Fruit fly (Drosophila melanogaster) whole organism, pupa: ENCODE measurements around the gene PGRP-SB2.

Source experiments
- CG10348 ChIP-seq: fragments of 200-800 bp; sonication (Bioruptor generic); IDR thresholded peaks from 2 replicates; pipeline ENCODE4 v1.3.6; 2022; ENCODE audit warnings: missing biosample characterization, missing genetic modification characterization
- CG12605 ChIP-seq: fragments of 200-800 bp; sonication (Bioruptor generic); IDR thresholded peaks from 2 replicates; pipeline ENCODE4 v1.3.6; 2022; ENCODE audit warnings: missing biosample characterization, missing genetic modification characterization
- CG17806 ChIP-seq: fragments of 200-800 bp; sonication (Bioruptor generic); optimal IDR thresholded peaks from 2 replicates; lab custom pipeline; 2018; ENCODE audit warnings: missing biosample characterization, mild to moderate bottlenecking, missing genetic modification characterization, moderate library complexity
- CG32121 ChIP-seq: fragments of 200-800 bp; sonication (Bioruptor generic); IDR thresholded peaks from 2 replicates; pipeline ENCODE4 v1.3.6; 2022; ENCODE audit warnings: missing biosample characterization, missing genetic modification characterization
- CG4496 ChIP-seq: fragments of 200-800 bp; sonication (Bioruptor generic); IDR thresholded peaks from 3 replicates; pipeline ENCODE4 v1.3.6; 2022; ENCODE audit warnings: missing biosample characterization, missing genetic modification characterization
- CG8159 ChIP-seq: fragments of 200-800 bp; sonication (Bioruptor generic); optimal IDR thresholded peaks from 3 replicates; lab custom pipeline; 2018; ENCODE audit warnings: missing biosample characterization, mild to moderate bottlenecking, missing genetic modification characterization, moderate library complexity
- CG8301 ChIP-seq: fragments of 200-800 bp; sonication (Bioruptor generic); optimal IDR thresholded peaks from 2 replicates; lab custom pipeline; 2018; ENCODE audit warnings: missing biosample characterization, mild to moderate bottlenecking, missing genetic modification characterization
- CG9948 ChIP-seq: fragments of 200-800 bp; sonication (Bioruptor generic); optimal IDR thresholded peaks from 2 replicates; lab custom pipeline; 2018; ENCODE audit warnings: missing biosample characterization, mild to moderate bottlenecking, missing genetic modification characterization, moderate library complexity
- EcR ChIP-seq: fragments of 200-800 bp; sonication (Bioruptor generic); optimal IDR thresholded peaks from 3 replicates; lab custom pipeline; 2019; ENCODE audit warnings: missing biosample characterization, missing genetic modification characterization, mild to moderate bottlenecking, moderate library complexity, missing genetic modification reagents
- Ets98B ChIP-seq: fragments of 200-800 bp; sonication (Bioruptor generic); IDR thresholded peaks from 2 replicates; pipeline ENCODE4 v1.3.6; 2022; ENCODE audit warnings: missing biosample characterization, missing genetic modification characterization
- Pif1A ChIP-seq: fragments of 200-800 bp; sonication (Bioruptor generic); optimal IDR thresholded peaks from 3 replicates; lab custom pipeline; 2016; ENCODE audit warnings: missing biosample characterization, missing genetic modification characterization
- Pif1B ChIP-seq: fragments of 200-800 bp; sonication (Bioruptor generic); optimal IDR thresholded peaks from 3 replicates; lab custom pipeline; 2016; ENCODE audit warnings: missing biosample characterization, missing genetic modification characterization
- fd96Ca ChIP-seq: fragments of 200-800 bp; sonication (Bioruptor generic); IDR thresholded peaks from 3 replicates; pipeline ENCODE4 v1.3.6; 2022; ENCODE audit warnings: missing biosample characterization, missing genetic modification characterization

dm6 chr3L:16713446-16714192 is 12.7 kb upstream of the PGRP-SB2 start:
- no peak for TF ChIP-seq CG12605 (GFP tag; lab: Robert Waterston, UW)
- no peak for TF ChIP-seq EcR (GFP tag; lab: Kevin White, UChicago)
- no peak for TF ChIP-seq Pif1A (GFP tag; lab: Kevin White, UChicago)
- no peak for TF ChIP-seq CG8301
- no peak for TF ChIP-seq CG10348 (GFP tag; lab: Robert Waterston, UW)
- TF ChIP-seq CG17806 (tag; lab: Kevin White, UChicago) = no peak
- no peak for TF ChIP-seq CG4496 (GFP tag; lab: Robert Waterston, UW)
- TF ChIP-seq CG32121 (GFP tag; lab: Robert Waterston, UW) = no peak
- no peak for TF ChIP-seq CG9948 (tag; lab: Kevin White, UChicago)
- TF ChIP-seq Pif1B = no peak
- no peak for TF ChIP-seq fd96Ca (GFP tag; lab: Robert Waterston, UW)
- no peak for TF ChIP-seq CG8159
- no peak for TF ChIP-seq Ets98B
